Worm (Caenorhabditis elegans) whole organism, L3 larva: Measurements from ENCODE around the gene cccp-1.

Experiments
- aly-2 ChIP-seq: fragments of 150-350 bp; optimal IDR thresholded peaks from 2 replicates; lab custom pipeline; 2014; ENCODE audit warnings: missing biosample characterization, missing genetic modification characterization
- ama-1 ChIP-seq: fragments of 150-350 bp; optimal IDR thresholded peaks from 2 replicates; lab custom pipeline; 2018
- egl-27 ChIP-seq: sonication (generic microtip); optimal IDR thresholded peaks from 4 replicates; lab custom pipeline; 2017; ENCODE audit warnings: missing biosample characterization, missing genetic modification reagents, missing genetic modification characterization
- nhr-25 ChIP-seq: sonication (generic microtip); optimal IDR thresholded peaks from 2 replicates; lab custom pipeline; 2017; ENCODE audit warnings: missing biosample characterization, missing genetic modification characterization
- pqm-1 ChIP-seq: fragments of 150-350 bp; optimal IDR thresholded peaks from 2 replicates; lab custom pipeline; 2017; ENCODE audit warnings: missing biosample characterization, missing genetic modification characterization, inconsistent platforms
- tbx-2 ChIP-seq: sonication (generic microtip); optimal IDR thresholded peaks from 2 replicates; lab custom pipeline; 2016; ENCODE audit warnings: mild to moderate bottlenecking, missing genetic modification characterization, missing compliant biosample characterization
- ztf-11 ChIP-seq: fragments of 150-350 bp; optimal IDR thresholded peaks from 2 replicates; lab custom pipeline; 2014; ENCODE audit warnings: missing biosample characterization, missing genetic modification characterization

ce11 chrIII:12455651-12456420, 16.8 kb upstream of the cccp-1 start:
- TF ChIP-seq egl-27 (tag; lab: Kevin White, UChicago) (no peak), pqm-1 (tag; lab: Kevin White, UChicago) (no peak), aly-2 (tag; lab: Kevin White, UChicago) (no peak), tbx-2 (tag; lab: Kevin White, UChicago) (no peak), ztf-11 (tag; lab: Kevin White, UChicago) (no peak), ama-1 (lab: Kevin White, UChicago) (no peak), nhr-25 (tag; lab: Kevin White, UChicago) (no peak)
